Worm (Caenorhabditis elegans) whole organism, young adult: Measurements from ENCODE around the gene B0454.6.

Source experiments
- him-1 ChIP-seq: sonication (generic microtip); optimal IDR thresholded peaks from 2 replicates; lab custom pipeline; 2016; ENCODE audit warnings: missing genotype, missing genetic modification reagents, missing genetic modification characterization, missing compliant biosample characterization
- mes-4 ChIP-seq: sonication (generic microtip); optimal IDR thresholded peaks from 2 replicates; lab custom pipeline; 2016; ENCODE audit warnings: missing genotype, missing genetic modification characterization, missing compliant biosample characterization

- TF ChIP-seq him-1 (tag; lab: Kevin White, UChicago) (no peak), mes-4 (tag; lab: Kevin White, UChicago) (no peak)
Measured at ce11 chrII:2996721-2997120, 35.9 kb upstream of the B0454.6 start, which contains the start of gene lido-8.
